Fruit fly (Drosophila melanogaster) whole organism, pupa: ENCODE measurements around the gene vret.
A peak's percentile ranks its signal among the peaks of the same experiment; 100 is the strongest.

Experiments
- CG13204 ChIP-seq: fragments of 200-800 bp; sonication (Bioruptor generic); optimal IDR thresholded peaks from 2 replicates; lab custom pipeline; 2018; ENCODE audit warnings: missing biosample characterization, mild to moderate bottlenecking, missing genetic modification characterization, moderate library complexity
- CG15710 ChIP-seq: fragments of 200-800 bp; sonication (Bioruptor generic); optimal IDR thresholded peaks from 2 replicates; lab custom pipeline; 2018; ENCODE audit warnings: missing biosample characterization, mild to moderate bottlenecking, missing genetic modification characterization, moderate library complexity
- CG17806 ChIP-seq: fragments of 200-800 bp; sonication (Bioruptor generic); optimal IDR thresholded peaks from 2 replicates; lab custom pipeline; 2018; ENCODE audit warnings: missing biosample characterization, mild to moderate bottlenecking, missing genetic modification characterization, moderate library complexity
- CG34367 ChIP-seq: fragments of 200-800 bp; sonication (Bioruptor generic); optimal IDR thresholded peaks from 2 replicates; lab custom pipeline; 2018; ENCODE audit warnings: missing biosample characterization, mild to moderate bottlenecking, missing genetic modification characterization
- D1 ChIP-seq: fragments of 200-800 bp; sonication (Bioruptor generic); optimal IDR thresholded peaks from 2 replicates; lab custom pipeline; 2018; ENCODE audit warnings: missing biosample characterization, mild to moderate bottlenecking, missing genetic modification characterization, moderate library complexity
- Ets98B ChIP-seq: fragments of 200-800 bp; sonication (Bioruptor generic); IDR thresholded peaks from 2 replicates; pipeline ENCODE4 v1.3.6; 2022; ENCODE audit warnings: missing biosample characterization, missing genetic modification characterization
- Pif1A ChIP-seq: fragments of 200-800 bp; sonication (Bioruptor generic); optimal IDR thresholded peaks from 3 replicates; lab custom pipeline; 2016; ENCODE audit warnings: missing biosample characterization, missing genetic modification characterization
- Snoo ChIP-seq: fragments of 200-800 bp; sonication (Bioruptor generic); optimal IDR thresholded peaks from 3 replicates; lab custom pipeline; 2017; ENCODE audit warnings: missing biosample characterization, mild to moderate bottlenecking, missing genetic modification characterization, inconsistent platforms
- fd96Ca ChIP-seq: fragments of 200-800 bp; sonication (Bioruptor generic); IDR thresholded peaks from 3 replicates; pipeline ENCODE4 v1.3.6; 2022; ENCODE audit warnings: missing biosample characterization, missing genetic modification characterization
- gl ChIP-seq: fragments of 200-800 bp; sonication (Bioruptor generic); optimal IDR thresholded peaks from 2 replicates; lab custom pipeline; 2018; ENCODE audit warnings: missing biosample characterization, mild to moderate bottlenecking, missing genetic modification characterization

dm6 chr3R:22750534-22750947 lies 5.2 kb upstream of the vret start, which contains the start of the genes rumi, CG7029 and Usp12-46:
- no peak for TF ChIP-seq Pif1A (GFP tag; lab: Kevin White, UChicago)
- peak; percentile 32 for TF ChIP-seq gl (tag; lab: Kevin White, UChicago)
- peak; percentile 73 for TF ChIP-seq CG34367 (tag; lab: Kevin White, UChicago)
- TF ChIP-seq D1 (tag; lab: Kevin White, UChicago) = no peak
- peak; percentile 74 for TF ChIP-seq Snoo (tag; lab: Kevin White, UChicago)
- peak; percentile 81 for TF ChIP-seq Ets98B (GFP tag; lab: Robert Waterston, UW)
- no peak for TF ChIP-seq CG13204 (GFP tag; lab: Kevin White, UChicago)
- TF ChIP-seq fd96Ca (GFP tag; lab: Robert Waterston, UW) = peak; percentile 78
- TF ChIP-seq CG17806 (tag; lab: Kevin White, UChicago) = peak; percentile 76
- TF ChIP-seq CG15710 (tag; lab: Kevin White, UChicago) = peak; percentile 79
